Worm (Caenorhabditis elegans): ENCODE results near the gene C40H1.9.

C40H1.9 gene

ce11 chrIII:9319641-9320040, at the start of gene C40H1.9:
Gene C40H1.9 (plus strand): TSS chrIII:9319941.
- no peak for TF ChIP-seq skn-1 (tag; optimal IDR thresholded peaks at IDR 0.05)
- TF ChIP-seq pha-4 (tag; optimal IDR thresholded peaks at IDR 0.05) = peak; percentile 16

- peak; percentile 11 for TF ChIP-seq pha-4 (tag; optimal IDR thresholded peaks at IDR 0.05)
- TF ChIP-seq eor-1 (tag; optimal IDR thresholded peaks at IDR 0.05) = no peak
- TF ChIP-seq egl-27 (tag; optimal IDR thresholded peaks at IDR 0.05) = no peak
- TF ChIP-seq nfya-1 (tag; optimal IDR thresholded peaks at IDR 0.05; ENCODE audit: insufficient read depth) = peak; percentile 13
- peak; percentile 88 for TF ChIP-seq elt-1 (tag; optimal IDR thresholded peaks at IDR 0.05)
- no peak for TF ChIP-seq ceh-16 (tag; optimal IDR thresholded peaks at IDR 0.05)
- no peak for TF ChIP-seq ceh-82 (tag; optimal IDR thresholded peaks at IDR 0.05)
- TF ChIP-seq elt-2 (tag; optimal IDR thresholded peaks at IDR 0.05) = peak; percentile 65
- peak; percentile 23 for TF ChIP-seq pqm-1 (tag; optimal IDR thresholded peaks at IDR 0.05)
These were observed 49.6 kb upstream of the C40H1.9 start for ce11 chrIII:9270183-9270582.

DNA sequence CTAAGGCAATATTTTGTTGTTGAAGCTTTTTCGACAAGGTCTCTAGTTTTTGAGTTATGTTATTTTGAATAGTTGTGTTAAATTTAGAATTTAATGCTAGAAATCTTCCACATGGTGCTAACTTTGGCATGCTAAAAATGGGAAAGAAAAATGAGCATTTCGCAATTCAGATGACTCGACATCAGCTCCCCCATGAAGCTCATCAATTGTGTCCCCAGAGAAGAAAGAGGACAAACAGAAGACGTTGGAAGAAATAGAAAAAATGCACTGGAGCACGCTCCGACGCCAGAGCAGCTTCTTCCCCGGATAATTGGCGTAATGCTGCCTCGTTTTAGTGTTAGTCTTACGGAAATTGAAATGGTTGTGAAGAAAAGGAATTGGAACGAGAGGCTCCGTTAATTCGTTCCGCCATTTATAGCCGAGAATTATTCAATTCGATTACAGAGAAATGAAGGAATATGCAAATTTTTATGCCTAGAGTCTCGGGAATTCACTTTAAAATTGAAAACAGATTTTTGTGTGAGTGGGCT, 48.3 kb upstream of the C40H1.9 start:
- TF ChIP-seq nhr-237 (tag; optimal IDR thresholded peaks at IDR 0.05) (no peak), nfya-1 (tag; optimal IDR thresholded peaks at IDR 0.05; ENCODE audit: insufficient read depth) (peak; percentile 15), eor-1 (tag; optimal IDR thresholded peaks at IDR 0.05) (no peak), ZK546.5 (tag; optimal IDR thresholded peaks at IDR 0.05) (no peak), lin-39 (tag; optimal IDR thresholded peaks at IDR 0.05) (peak; percentile 59)

ce11 chrIII:9272107-9272506, 47.6 kb upstream of the C40H1.9 start:
- TF ChIP-seq lin-39 (tag; optimal IDR thresholded peaks at IDR 0.05) = peak; percentile 51
- no peak for TF ChIP-seq pqm-1 (tag; optimal IDR thresholded peaks at IDR 0.05)
- TF ChIP-seq sea-2 (GFP tag; optimal IDR thresholded peaks at IDR 0.05) = peak; percentile 10
- TF ChIP-seq nhr-23 (tag; optimal IDR thresholded peaks at IDR 0.05) = no peak
- TF ChIP-seq R02D3.7 (tag; optimal IDR thresholded peaks at IDR 0.05) = no peak
- peak; percentile 53 for TF ChIP-seq nfya-1 (tag; optimal IDR thresholded peaks at IDR 0.05; ENCODE audit: insufficient read depth)
- no peak for TF ChIP-seq nhr-28 (tag; optimal IDR thresholded peaks at IDR 0.05)
- peak; percentile 54 for TF ChIP-seq egl-5 (tag; optimal IDR thresholded peaks at IDR 0.05)
- TF ChIP-seq hmg-11 (tag; optimal IDR thresholded peaks at IDR 0.05) = peak; percentile 42
- no peak for TF ChIP-seq lsy-12 (tag; optimal IDR thresholded peaks at IDR 0.05)

ce11 chrIII:9277803-9278202, 41.9 kb upstream of the C40H1.9 start:
- no peak for TF ChIP-seq egl-27 (tag; optimal IDR thresholded peaks at IDR 0.05)
- TF ChIP-seq nhr-23 (tag; optimal IDR thresholded peaks at IDR 0.05) = peak; percentile 7
- TF ChIP-seq R02D3.7 (tag; optimal IDR thresholded peaks at IDR 0.05) = no peak
- TF ChIP-seq sea-2 (GFP tag; optimal IDR thresholded peaks at IDR 0.05) = no peak
- no peak for TF ChIP-seq fos-1 (tag; optimal IDR thresholded peaks at IDR 0.05)
- TF ChIP-seq fkh-10 (GFP tag; optimal IDR thresholded peaks at IDR 0.05) = no peak
- no peak for TF ChIP-seq hmg-11 (tag; optimal IDR thresholded peaks at IDR 0.05)
- TF ChIP-seq nhr-12 (tag; optimal IDR thresholded peaks at IDR 0.05) = no peak
- peak in 1 of 3 experiments; percentile 89 for TF ChIP-seq elt-3 (tag; optimal IDR thresholded peaks at IDR 0.05)
- peak; percentile 5 for TF ChIP-seq nhr-25 (tag; optimal IDR thresholded peaks at IDR 0.05)

- TF ChIP-seq ceh-28 (tag; optimal IDR thresholded peaks at IDR 0.05) (no peak), ceh-9 (tag; optimal IDR thresholded peaks at IDR 0.05) (no peak), mdl-1 (tag; optimal IDR thresholded peaks at IDR 0.05) (no peak), ZK546.5 (tag; optimal IDR thresholded peaks at IDR 0.05) (no peak), eor-1 (tag; optimal IDR thresholded peaks at IDR 0.05) (no peak), aly-2 (tag; optimal IDR thresholded peaks at IDR 0.05) (no peak), mml-1 (tag; optimal IDR thresholded peaks at IDR 0.05) (no peak), nhr-77 (tag; optimal IDR thresholded peaks at IDR 0.05) (no peak), ztf-4 (tag; optimal IDR thresholded peaks at IDR 0.05) (no peak), pha-4 (tag; optimal IDR thresholded peaks at IDR 0.05) (no peak), nhr-28 (tag; optimal IDR thresholded peaks at IDR 0.05) (no peak)
These were observed 38.3 kb upstream of the C40H1.9 start, which contains the start of gene fozi-1 for ce11 chrIII:9281480-9281879. Gene fozi-1 (plus strand): TSS chrIII:9281780.

All from whole organism, L3 larva.